Fruit fly (Drosophila melanogaster): Measurements from ENCODE around the gene CG8209.
A peak's percentile ranks its signal among the peaks of the same experiment; 100 is the strongest.

dm6 chr3L:7960707-7961695, 15.2 kb upstream of the CG8209 start:
- TF ChIP-seq CG8632 (GFP tag; optimal IDR thresholded peaks at IDR 0.05) (no peak), acj6 (GFP tag; optimal IDR thresholded peaks at IDR 0.05) (no peak), CG6854 (GFP tag; optimal IDR thresholded peaks at IDR 0.05) (no peak), dac (GFP tag; optimal IDR thresholded peaks at IDR 0.05) (no peak), CG11294 (GFP tag; IDR thresholded peaks at IDR 0.05) (no peak), Eip93F (GFP tag; optimal IDR thresholded peaks at IDR 0.05) (peak; percentile 19), spab (GFP tag; optimal IDR thresholded peaks at IDR 0.05) (no peak), Ets21C (GFP tag; optimal IDR thresholded peaks at IDR 0.05) (no peak), svp (GFP tag) (no peak), CG34406 (GFP tag; optimal IDR thresholded peaks at IDR 0.05) (no peak), Hr4 (GFP tag; optimal IDR thresholded peaks at IDR 0.05) (no peak), Lpt (GFP tag; optimal IDR thresholded peaks at IDR 0.05) (no peak), fd85E (GFP tag; optimal IDR thresholded peaks at IDR 0.05) (no peak), Hr39 (GFP tag; optimal IDR thresholded peaks at IDR 0.05) (no peak)

Measured in whole organism, prepupa.